Worm (Caenorhabditis elegans) whole organism, mixed stage, embryonic: ENCODE measurements around the gene nep-20.

Experiments
- M03D4.4 ChIP-seq: sonication (generic microtip); optimal IDR thresholded peaks from 2 replicates; lab custom pipeline; 2017; ENCODE audit warnings: mild to moderate bottlenecking, missing genetic modification characterization, missing compliant biosample characterization
- bed-3 ChIP-seq: fragments of 200-800 bp; sonication (Bioruptor generic); optimal IDR thresholded peaks from 3 replicates; lab custom pipeline; 2018; ENCODE audit warnings: mild to moderate bottlenecking, missing genetic modification characterization, moderate library complexity, missing compliant biosample characterization
- blmp-1 ChIP-seq: fragments of 150-350 bp; optimal IDR thresholded peaks from 2 replicates; lab custom pipeline; 2014; ENCODE audit warnings: missing biosample characterization, missing genetic modification characterization
- ceh-39 ChIP-seq: fragments of 150-350 bp; optimal IDR thresholded peaks from 2 replicates; lab custom pipeline; 2014; ENCODE audit warnings: missing biosample characterization, missing genetic modification characterization
- ceh-43 ChIP-seq: fragments of 200-800 bp; sonication (Bioruptor generic); optimal IDR thresholded peaks from 2 replicates; lab custom pipeline; 2018; ENCODE audit warnings: mild to moderate bottlenecking, missing genetic modification characterization, moderate library complexity, missing compliant biosample characterization
- ceh-83 ChIP-seq: fragments of 200-800 bp; sonication (Bioruptor generic); optimal IDR thresholded peaks from 2 replicates; lab custom pipeline; 2018; ENCODE audit warnings: mild to moderate bottlenecking, missing genetic modification characterization, missing compliant biosample characterization
- ces-1 ChIP-seq: fragments of 150-350 bp; optimal IDR thresholded peaks from 2 replicates; lab custom pipeline; 2014; ENCODE audit warnings: missing biosample characterization, missing genetic modification reagents, missing genetic modification characterization
- cnd-1 ChIP-seq: fragments of 200-800 bp; sonication (Bioruptor generic); optimal IDR thresholded peaks from 2 replicates; lab custom pipeline; 2018; ENCODE audit warnings: mild to moderate bottlenecking, missing genetic modification characterization, missing compliant biosample characterization
- drap-1 ChIP-seq: fragments of 200-800 bp; sonication (Bioruptor generic); optimal IDR thresholded peaks from 3 replicates; lab custom pipeline; 2018; ENCODE audit warnings: mild to moderate bottlenecking, missing genetic modification characterization, missing compliant biosample characterization
- elt-1 ChIP-seq: sonication (generic microtip); optimal IDR thresholded peaks from 2 replicates; lab custom pipeline; 2017; ENCODE audit warnings: missing genetic modification characterization, mild to moderate bottlenecking, missing compliant biosample characterization, antibody characterized with exemption, moderate library complexity, borderline replicate concordance; ENCODE audit not compliant: insufficient read depth
- elt-3 ChIP-seq: fragments of 150-350 bp; optimal IDR thresholded peaks from 2 replicates; lab custom pipeline; 2014; ENCODE audit warnings: missing biosample characterization, missing genetic modification characterization
- flh-1 ChIP-seq: fragments of 200-800 bp; sonication (Bioruptor generic); optimal IDR thresholded peaks from 2 replicates; lab custom pipeline; 2018; ENCODE audit warnings: mild to moderate bottlenecking, missing genetic modification characterization, moderate library complexity, missing compliant biosample characterization
- ham-2 ChIP-seq: fragments of 200-800 bp; sonication (Bioruptor generic); optimal IDR thresholded peaks from 2 replicates; lab custom pipeline; 2018; ENCODE audit warnings: mild to moderate bottlenecking, missing genetic modification characterization, missing compliant biosample characterization
- hlh-1 ChIP-seq: fragments of 150-350 bp; optimal IDR thresholded peaks from 2 replicates; lab custom pipeline; 2014; ENCODE audit warnings: missing biosample characterization, missing genetic modification reagents, missing genetic modification characterization
- lin-13 ChIP-seq: fragments of 150-350 bp; optimal IDR thresholded peaks from 2 replicates; lab custom pipeline; 2014; ENCODE audit warnings: missing biosample characterization, missing genetic modification characterization
- lsy-2 ChIP-seq: fragments of 150-350 bp; optimal IDR thresholded peaks from 2 replicates; lab custom pipeline; 2014; ENCODE audit warnings: missing biosample characterization, missing genetic modification characterization
- mab-5 ChIP-seq: fragments of 150-350 bp; optimal IDR thresholded peaks from 2 replicates; lab custom pipeline; 2014; ENCODE audit warnings: missing biosample characterization, missing genetic modification characterization
- mep-1 ChIP-seq: fragments of 150-350 bp; optimal IDR thresholded peaks from 2 replicates; lab custom pipeline; 2017; ENCODE audit warnings: missing biosample characterization, missing genetic modification reagents, missing genetic modification characterization, inconsistent platforms
- mls-2 ChIP-seq: sonication (generic microtip); optimal IDR thresholded peaks from 2 replicates; lab custom pipeline; 2016; ENCODE audit warnings: mild to moderate bottlenecking, missing genetic modification characterization, moderate library complexity, missing compliant biosample characterization
- nhr-12 ChIP-seq: fragments of 150-350 bp; optimal IDR thresholded peaks from 2 replicates; lab custom pipeline; 2014; ENCODE audit warnings: missing biosample characterization, missing genetic modification characterization
- nhr-2 ChIP-seq: fragments of 150-350 bp; optimal IDR thresholded peaks from 2 replicates; lab custom pipeline; 2014; ENCODE audit warnings: missing biosample characterization, missing genetic modification characterization
- nhr-28 ChIP-seq: fragments of 150-350 bp; optimal IDR thresholded peaks from 2 replicates; lab custom pipeline; 2014; ENCODE audit warnings: missing biosample characterization, missing genetic modification characterization
- nhr-76 ChIP-seq: sonication (generic microtip); optimal IDR thresholded peaks from 2 replicates; lab custom pipeline; 2017; ENCODE audit warnings: missing biosample characterization, missing genetic modification characterization
- sem-2 ChIP-seq: fragments of 200-800 bp; sonication (Bioruptor generic); optimal IDR thresholded peaks from 2 replicates; lab custom pipeline; 2018; ENCODE audit warnings: mild to moderate bottlenecking, missing genetic modification characterization, missing compliant biosample characterization
- snpc-4 ChIP-seq: fragments of 150-350 bp; optimal IDR thresholded peaks from 2 replicates; lab custom pipeline; 2014; ENCODE audit warnings: missing biosample characterization, missing genetic modification characterization
- sptf-1 ChIP-seq: sonication (generic microtip); optimal IDR thresholded peaks from 2 replicates; lab custom pipeline; 2017; ENCODE audit warnings: mild to moderate bottlenecking, missing genetic modification characterization, moderate library complexity, missing compliant biosample characterization
- tbx-8 ChIP-seq: fragments of 200-800 bp; sonication (Bioruptor generic); optimal IDR thresholded peaks from 2 replicates; lab custom pipeline; 2018; ENCODE audit warnings: mild to moderate bottlenecking, missing genetic modification characterization, moderate library complexity, missing compliant biosample characterization
- unc-120 ChIP-seq: sonication (generic microtip); optimal IDR thresholded peaks from 2 replicates; lab custom pipeline; 2017; ENCODE audit warnings: missing genetic modification characterization, missing compliant biosample characterization; ENCODE audit not compliant: poor library complexity, severe bottlenecking
- unc-39 ChIP-seq: fragments of 150-350 bp; optimal IDR thresholded peaks from 2 replicates; lab custom pipeline; 2014; ENCODE audit warnings: missing biosample characterization, missing genetic modification characterization
- unc-62 ChIP-seq: fragments of 150-350 bp; optimal IDR thresholded peaks from 2 replicates; lab custom pipeline; 2014; ENCODE audit warnings: missing biosample characterization, missing genetic modification reagents, missing genetic modification characterization
- zip-8 ChIP-seq: fragments of 150-350 bp; optimal IDR thresholded peaks from 2 replicates; lab custom pipeline; 2014; ENCODE audit warnings: missing biosample characterization, missing genetic modification characterization

nep-20 gene

DNA sequence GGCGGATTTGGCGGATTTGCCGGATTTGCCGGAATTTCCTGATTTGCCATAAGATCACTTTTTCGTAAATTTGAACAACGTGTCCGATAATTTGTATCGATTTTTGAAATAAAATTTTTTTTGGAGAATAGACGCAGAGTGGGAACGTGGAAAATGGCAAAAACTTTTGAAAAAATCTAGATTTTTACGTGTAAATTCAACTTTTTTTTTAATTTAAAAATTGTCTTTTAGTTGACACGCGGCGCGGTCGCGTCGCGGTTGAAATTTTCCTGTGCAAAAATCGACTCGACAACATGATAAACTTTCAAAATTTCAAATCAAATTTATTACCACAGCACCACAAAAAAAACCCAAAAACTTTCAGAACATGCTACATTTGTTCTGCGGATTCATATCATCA is at the start of gene nep-20:
Gene nep-20, minus strand, starts transcription at position 101 of the 400 bp plus-strand sequence.
- TF ChIP-seq ces-1 (GFP tag; lab: Kevin White, UChicago) (no peak), elt-3 (tag; lab: Kevin White, UChicago) (no peak), M03D4.4 (tag; lab: Kevin White, UChicago) (no peak), lsy-2 (tag; lab: Kevin White, UChicago) (no peak), unc-39 (tag; lab: Kevin White, UChicago) (no peak), mep-1 (no peak), drap-1 (no peak), elt-1 (tag; lab: Kevin White, UChicago) (no peak), unc-120 (tag; lab: Kevin White, UChicago) (no peak), sem-2 (GFP tag; lab: Kevin White, UChicago) (no peak), flh-1 (no peak), nhr-76 (tag; lab: Kevin White, UChicago) (no peak), mls-2 (tag; lab: Kevin White, UChicago) (no peak), snpc-4 (tag; lab: Kevin White, UChicago) (no peak), nhr-2 (no peak), unc-62 (GFP tag; lab: Kevin White, UChicago) (no peak), ham-2 (GFP tag; lab: Kevin White, UChicago) (no peak), hlh-1 (tag; lab: Kevin White, UChicago) (no peak)

DNA sequence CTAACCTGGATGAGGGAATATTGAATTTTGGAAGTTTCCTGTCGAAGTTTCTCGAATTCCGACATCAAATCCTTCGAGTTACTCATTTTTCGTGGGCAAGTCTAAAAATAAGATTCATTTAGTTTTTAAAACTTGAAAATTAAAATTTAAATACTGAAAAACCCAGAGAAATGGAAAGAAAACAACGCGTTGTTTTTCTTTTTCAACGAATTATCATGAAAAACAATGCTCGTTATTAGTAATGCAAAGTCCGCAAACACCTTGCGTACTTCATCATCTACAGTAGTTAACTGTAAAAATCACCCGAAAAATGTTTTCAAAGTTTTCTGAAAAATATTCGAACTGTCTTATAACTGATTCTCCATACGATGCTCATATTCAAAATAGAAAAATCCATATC is 48.9 kb upstream of the nep-20 start, which contains the start of gene C16C8.4:
Gene C16C8.4, minus strand, starts transcription at position 101 of the 400 bp plus-strand sequence.
- TF ChIP-seq nhr-28 (tag; lab: Kevin White, UChicago) (no peak), nhr-76 (tag; lab: Kevin White, UChicago) (no peak), drap-1 (no peak), tbx-8 (GFP tag; lab: Kevin White, UChicago) (no peak), mep-1 (no peak), hlh-1 (tag; lab: Kevin White, UChicago) (no peak), ceh-43 (no peak), elt-1 (tag; lab: Kevin White, UChicago) (no peak), blmp-1 (tag; lab: Kevin White, UChicago) (no peak), lin-13 (no peak), mab-5 (tag; lab: Kevin White, UChicago) (no peak), cnd-1 (tag; lab: Kevin White, UChicago) (no peak), mls-2 (tag; lab: Kevin White, UChicago) (no peak), ceh-39 (tag; lab: Kevin White, UChicago) (no peak), bed-3 (GFP tag; lab: Kevin White, UChicago) (no peak), nhr-2 (no peak), sptf-1 (no peak)

DNA sequence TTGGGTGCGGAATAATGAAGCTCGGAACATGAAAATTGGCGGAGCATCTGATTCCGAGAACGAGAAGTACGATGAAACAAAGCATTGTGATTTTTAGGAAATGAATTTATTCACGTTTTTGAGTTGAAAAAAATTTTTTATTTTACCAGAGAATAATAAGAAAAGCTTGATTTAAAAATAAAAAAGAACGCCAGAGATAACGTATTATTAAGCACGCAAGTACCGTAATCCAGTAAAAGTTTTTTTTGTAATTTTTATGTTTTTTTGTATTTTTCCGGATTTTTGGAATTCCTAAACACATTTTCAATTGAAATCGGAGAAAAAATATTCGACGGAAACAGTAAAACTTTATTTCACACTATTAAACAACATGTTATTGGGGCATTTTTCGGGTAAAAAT is 47.8 kb upstream of the nep-20 start, which contains the start of gene C16C8.22:
Gene C16C8.22, minus strand, starts transcription at position 101 of the 400 bp plus-strand sequence.
- TF ChIP-seq ceh-39 (tag; lab: Kevin White, UChicago), result no peak

DNA sequence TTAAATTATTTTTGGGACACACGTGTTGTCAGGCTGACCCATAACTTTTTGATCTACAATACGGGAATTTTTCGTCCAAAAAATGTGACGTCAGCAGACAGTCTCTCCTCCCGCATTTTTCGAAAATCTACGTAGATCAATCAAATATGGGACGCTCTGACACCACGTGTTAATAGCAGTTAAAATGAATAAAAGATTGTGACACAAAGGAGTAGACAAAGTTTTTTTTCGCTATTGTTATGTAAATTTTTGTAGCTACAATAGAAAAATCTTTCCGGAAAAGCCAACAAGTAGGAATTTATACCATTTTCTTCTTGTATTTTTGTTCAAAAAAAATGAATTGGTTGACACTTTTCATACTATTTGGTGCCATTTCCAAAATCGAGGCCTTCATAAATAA is 46.0 kb upstream of the nep-20 start, which contains the start of gene C16C8.27:
Gene C16C8.27, plus strand, starts transcription at position 301 of the 400 bp plus-strand sequence.
- TF ChIP-seq elt-1 (tag; lab: Kevin White, UChicago), result no peak
- no peak for TF ChIP-seq ham-2 (GFP tag; lab: Kevin White, UChicago)
- TF ChIP-seq cnd-1 (tag; lab: Kevin White, UChicago), result no peak
- no peak for TF ChIP-seq lin-13
- no peak for TF ChIP-seq sptf-1
- TF ChIP-seq lsy-2 (tag; lab: Kevin White, UChicago), result no peak
- TF ChIP-seq blmp-1 (tag; lab: Kevin White, UChicago), result no peak
- no peak for TF ChIP-seq unc-62 (GFP tag; lab: Kevin White, UChicago)
- TF ChIP-seq snpc-4 (tag; lab: Kevin White, UChicago), result no peak
- no peak for TF ChIP-seq bed-3 (GFP tag; lab: Kevin White, UChicago)
- TF ChIP-seq unc-120 (tag; lab: Kevin White, UChicago), result no peak
- TF ChIP-seq nhr-12 (tag; lab: Kevin White, UChicago), result no peak
- TF ChIP-seq, all 35 proteins: peak for 0

DNA sequence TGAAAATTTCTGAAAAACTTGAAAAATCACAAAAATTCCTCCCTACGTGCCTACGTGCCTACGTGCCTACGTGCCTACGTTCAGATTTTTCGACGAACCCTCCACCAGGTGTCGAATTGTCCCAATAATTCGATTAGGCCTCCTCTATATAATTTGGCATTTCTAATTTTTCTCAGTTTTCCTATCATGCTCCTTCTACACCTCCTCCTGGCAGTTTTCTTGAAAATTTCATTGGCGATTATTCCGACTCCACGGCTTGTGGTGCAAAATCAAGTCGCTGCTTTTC is 45.2 kb upstream of the nep-20 start, which contains the start of gene C16C8.17:
Gene C16C8.17, plus strand, starts transcription at position 187 of the 286 bp plus-strand sequence.
- no peak for TF ChIP-seq elt-1 (tag; lab: Kevin White, UChicago)
- TF ChIP-seq zip-8 (tag; lab: Kevin White, UChicago), result no peak
- TF ChIP-seq ces-1 (GFP tag; lab: Kevin White, UChicago), result no peak
- TF ChIP-seq nhr-12 (tag; lab: Kevin White, UChicago), result no peak
- TF ChIP-seq tbx-8 (GFP tag; lab: Kevin White, UChicago), result no peak
- no peak for TF ChIP-seq ceh-83
- no peak for TF ChIP-seq lin-13
- TF ChIP-seq mab-5 (tag; lab: Kevin White, UChicago), result no peak
- TF ChIP-seq blmp-1 (tag; lab: Kevin White, UChicago), result no peak
- TF ChIP-seq drap-1, result no peak
- TF ChIP-seq bed-3 (GFP tag; lab: Kevin White, UChicago), result no peak
- TF ChIP-seq mls-2 (tag; lab: Kevin White, UChicago), result no peak
